Fruit fly (Drosophila melanogaster) whole organism, adult: ENCODE data around the gene rush.
A peak's percentile ranks its signal among the peaks of the same experiment; 100 is the strongest.

ENCODE experiments used
- CG11617 ChIP-seq: fragments of 200-800 bp; sonication (Bioruptor generic); optimal IDR thresholded peaks from 2 replicates; lab custom pipeline; 2017; ENCODE audit warnings: mild to moderate bottlenecking, missing biosample characterization, missing genetic modification reagents, missing genetic modification characterization
- CG12768 ChIP-seq: fragments of 200-800 bp; sonication (Bioruptor generic); optimal IDR thresholded peaks from 2 replicates; lab custom pipeline; 2017; ENCODE audit warnings: missing biosample characterization, missing genetic modification characterization, mild to moderate bottlenecking, moderate library complexity, missing genetic modification reagents
- CG14711 ChIP-seq: fragments of 200-800 bp; sonication (Bioruptor generic); optimal IDR thresholded peaks from 2 replicates; lab custom pipeline; 2018; ENCODE audit warnings: missing biosample characterization, mild to moderate bottlenecking, missing genetic modification characterization, moderate library complexity
- CG1620 ChIP-seq: fragments of 200-800 bp; sonication (Bioruptor generic); optimal IDR thresholded peaks from 2 replicates; lab custom pipeline; 2016; ENCODE audit warnings: missing biosample characterization, missing genetic modification characterization
- CG33017 ChIP-seq: fragments of 200-800 bp; sonication (Bioruptor generic); optimal IDR thresholded peaks from 2 replicates; lab custom pipeline; 2018; ENCODE audit warnings: missing biosample characterization, mild to moderate bottlenecking, missing genetic modification characterization, moderate library complexity
- CG5204 ChIP-seq: fragments of 200-800 bp; sonication (Bioruptor generic); optimal IDR thresholded peaks from 2 replicates; lab custom pipeline; 2016; ENCODE audit warnings: missing biosample characterization, missing genetic modification characterization
- CG7045 ChIP-seq: fragments of 200-800 bp; sonication (Bioruptor generic); optimal IDR thresholded peaks from 2 replicates; lab custom pipeline; 2017; ENCODE audit warnings: missing biosample characterization, mild to moderate bottlenecking, missing genetic modification characterization
- CG7101 ChIP-seq: fragments of 200-800 bp; sonication (Bioruptor generic); optimal IDR thresholded peaks from 2 replicates; lab custom pipeline; 2018; ENCODE audit warnings: missing biosample characterization, mild to moderate bottlenecking, missing genetic modification characterization, moderate library complexity
- Clk ChIP-seq: fragments of 200-800 bp; sonication (Bioruptor generic); optimal IDR thresholded peaks from 2 replicates; lab custom pipeline; 2017; ENCODE audit warnings: missing biosample characterization, missing genetic modification characterization
- Crg-1 ChIP-seq: fragments of 200-800 bp; sonication (Bioruptor generic); optimal IDR thresholded peaks from 2 replicates; lab custom pipeline; 2016; ENCODE audit warnings: missing biosample characterization, missing genetic modification characterization
- Hr96 ChIP-seq: fragments of 200-800 bp; sonication (Bioruptor generic); optimal IDR thresholded peaks from 2 replicates; lab custom pipeline; 2016; ENCODE audit warnings: missing biosample characterization, missing genetic modification characterization
- Mnt ChIP-seq: fragments of 200-800 bp; sonication (Bioruptor generic); optimal IDR thresholded peaks from 2 replicates; lab custom pipeline; 2016; ENCODE audit warnings: missing biosample characterization, mild to moderate bottlenecking, missing genetic modification characterization
- bab1 ChIP-seq: fragments of 200-800 bp; sonication (Bioruptor generic); optimal IDR thresholded peaks from 3 replicates; lab custom pipeline; 2019; ENCODE audit warnings: missing biosample characterization, mild to moderate bottlenecking, missing genetic modification characterization, moderate library complexity
- cic ChIP-seq: fragments of 200-800 bp; sonication (Bioruptor generic); optimal IDR thresholded peaks from 2 replicates; lab custom pipeline; 2017; ENCODE audit warnings: missing biosample characterization, mild to moderate bottlenecking, missing genetic modification characterization, moderate library complexity
- cnc ChIP-seq, 2 experiments: fragments of >200 bp; optimal IDR thresholded peaks; 2 replicates each; lab custom pipeline; 2017
- kay ChIP-seq: fragments of 200-800 bp; sonication (Bioruptor generic); peaks from one replicate; lab custom pipeline; 2016; ENCODE audit warnings: missing biosample characterization, missing genetic modification characterization, borderline replicate concordance
- ovo ChIP-seq: fragments of 200-800 bp; sonication (Bioruptor generic); optimal IDR thresholded peaks from 2 replicates; lab custom pipeline; 2016; ENCODE audit warnings: missing biosample characterization, missing genetic modification characterization
- pad ChIP-seq: fragments of 200-800 bp; sonication (Bioruptor generic); optimal IDR thresholded peaks from 3 replicates; lab custom pipeline; 2017; ENCODE audit warnings: missing biosample characterization, missing genetic modification characterization, mild to moderate bottlenecking, moderate library complexity, missing genetic modification reagents
- tj ChIP-seq: fragments of 200-800 bp; sonication (Bioruptor generic); optimal IDR thresholded peaks from 3 replicates; lab custom pipeline; 2017; ENCODE audit warnings: missing biosample characterization, mild to moderate bottlenecking, missing genetic modification characterization, moderate library complexity
- toe ChIP-seq: fragments of 200-800 bp; sonication (Bioruptor generic); optimal IDR thresholded peaks from 2 replicates; lab custom pipeline; 2016; ENCODE audit warnings: missing biosample characterization, missing genetic modification characterization

rush gene

DNA sequence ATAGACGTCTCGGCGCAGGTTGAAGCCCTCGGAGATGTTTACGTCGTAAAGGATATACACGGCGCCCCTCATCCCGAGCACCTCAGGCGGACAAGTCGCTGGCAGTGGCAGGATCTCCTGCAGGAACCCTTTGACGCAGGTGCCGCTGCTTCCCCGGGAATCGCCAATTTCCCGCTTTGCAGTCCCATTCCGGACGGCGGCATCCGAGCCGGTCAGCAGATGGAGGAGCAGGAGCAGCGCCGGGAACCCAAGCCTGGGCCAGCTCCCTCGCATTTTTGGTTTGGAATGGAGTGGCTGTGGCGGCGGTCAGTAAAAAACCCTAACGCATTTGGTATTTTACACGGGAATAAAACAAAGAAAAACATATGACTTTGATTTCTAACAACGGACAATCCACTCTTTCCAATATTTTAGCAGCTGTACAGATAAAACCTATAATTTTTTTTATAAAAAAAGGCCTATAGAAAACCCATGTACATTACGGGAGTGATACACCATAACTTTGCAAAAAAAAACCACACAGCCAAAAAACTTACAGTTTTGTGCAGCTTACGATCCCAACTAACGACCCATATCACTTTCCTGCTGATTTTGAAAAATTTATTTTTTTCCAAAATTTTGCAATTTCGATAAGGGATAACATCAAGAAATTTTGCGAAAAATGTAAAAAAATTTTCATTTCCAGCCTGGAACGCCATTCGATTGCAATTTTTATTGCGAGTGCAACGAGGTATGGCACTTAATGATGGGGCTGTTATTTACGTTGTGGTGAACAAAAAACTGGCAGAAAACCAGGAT, 12.4 kb upstream of the rush start, which contains the start of the genes O-fut2 and CG14777:
Gene O-fut2 (minus strand): TSS at position 290 of the 798 bp plus-strand sequence.
Gene CG14777 (plus strand): TSS at position 428 of the 798 bp plus-strand sequence.
- TF ChIP-seq cnc (optimal IDR thresholded peaks at IDR 0.05; lab: Kevin White, UChicago) (no peak), kay (GFP tag; lab: Kevin White, UChicago) (no peak), toe (GFP tag; lab: Kevin White, UChicago) (no peak), bab1 (GFP tag; lab: Kevin White, UChicago) (no peak), CG33017 (no peak), Mnt (GFP tag; lab: Kevin White, UChicago) (no peak), CG1620 (GFP tag; lab: Kevin White, UChicago) (no peak), CG5204 (no peak), Crg-1 (GFP tag; lab: Kevin White, UChicago) (no peak)

DNA sequence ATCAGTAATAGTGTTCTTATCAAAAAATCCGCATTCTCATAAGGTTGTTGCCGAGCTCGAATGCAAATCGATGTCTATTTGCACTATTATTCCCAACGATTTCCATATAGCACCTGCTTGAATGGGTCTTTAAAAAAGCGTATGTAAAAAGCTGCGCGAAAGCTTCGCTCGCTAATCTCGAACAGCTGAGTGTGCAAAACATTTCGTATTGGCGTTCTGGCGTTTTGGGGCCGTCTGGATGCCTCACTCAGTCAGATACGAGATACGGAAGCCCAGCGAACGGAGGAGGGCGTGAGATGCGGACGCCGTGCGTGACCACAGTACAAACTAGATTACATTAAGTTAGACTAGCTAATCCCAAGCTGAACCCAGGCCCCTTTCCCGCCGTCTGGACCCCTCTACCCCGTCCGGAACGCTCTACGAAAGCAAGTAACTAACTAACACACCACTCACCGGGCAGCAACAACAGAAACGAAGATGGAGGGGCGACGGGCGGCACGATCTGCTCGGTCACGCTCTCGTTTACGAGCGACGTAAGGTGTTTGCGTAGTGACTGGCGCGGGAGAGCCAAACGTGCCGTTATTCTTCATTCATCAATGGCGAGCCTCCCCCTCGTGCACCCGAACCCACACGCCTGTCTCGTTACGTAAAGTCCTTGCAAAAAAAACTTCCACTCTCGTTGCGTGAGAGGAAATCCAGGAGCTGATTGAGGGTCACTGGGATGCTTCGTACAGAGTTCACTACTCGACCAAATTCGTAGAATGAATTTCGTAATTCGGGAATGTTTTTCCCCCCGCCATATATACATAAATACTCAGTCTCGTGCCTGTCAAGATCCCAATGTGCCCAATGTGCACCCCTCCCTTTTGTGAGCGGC, 11.6 kb upstream of the rush start:
- TF ChIP-seq CG1620 (GFP tag; lab: Kevin White, UChicago) (no peak), cic (GFP tag; lab: Kevin White, UChicago) (peak; percentile 99), Mnt (GFP tag; lab: Kevin White, UChicago) (peak; percentile 89), Clk (GFP tag; lab: Kevin White, UChicago) (no peak), bab1 (GFP tag; lab: Kevin White, UChicago) (peak; percentile 6), CG33017 (no peak), toe (GFP tag; lab: Kevin White, UChicago) (no peak), cnc (optimal IDR thresholded peaks at IDR 0.05; lab: Kevin White, UChicago) (peak; percentile 65 to 93), CG12768 (GFP tag; lab: Kevin White, UChicago) (peak; percentile 17), ovo (peak; percentile 68), CG5204 (no peak), pad (GFP tag; lab: Kevin White, UChicago) (peak; percentile 73), Hr96 (peak; percentile 52), CG7101 (tag; lab: Kevin White, UChicago) (peak; percentile 10), kay (GFP tag; lab: Kevin White, UChicago) (no peak), tj (GFP tag; lab: Kevin White, UChicago) (peak; percentile 94), CG11617 (GFP tag; lab: Kevin White, UChicago) (peak; percentile 25)

DNA sequence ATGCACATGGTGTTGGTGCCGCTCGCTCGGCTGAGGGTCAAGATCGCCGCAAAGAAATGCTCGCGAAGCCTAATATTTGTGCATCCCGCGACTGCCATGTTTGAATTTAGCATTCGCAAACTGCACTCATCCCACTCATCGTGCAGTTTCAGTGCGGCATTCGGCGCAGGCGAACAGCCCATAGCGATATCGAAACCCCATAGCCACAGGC, 11.1 kb upstream of the rush start, which contains the start of gene CG14778:
Gene CG14778 (plus strand): TSS at position 112 of the 211 bp plus-strand sequence.
- TF ChIP-seq toe (GFP tag; lab: Kevin White, UChicago) (no peak), ovo (no peak), Mnt (GFP tag; lab: Kevin White, UChicago) (no peak)

DNA sequence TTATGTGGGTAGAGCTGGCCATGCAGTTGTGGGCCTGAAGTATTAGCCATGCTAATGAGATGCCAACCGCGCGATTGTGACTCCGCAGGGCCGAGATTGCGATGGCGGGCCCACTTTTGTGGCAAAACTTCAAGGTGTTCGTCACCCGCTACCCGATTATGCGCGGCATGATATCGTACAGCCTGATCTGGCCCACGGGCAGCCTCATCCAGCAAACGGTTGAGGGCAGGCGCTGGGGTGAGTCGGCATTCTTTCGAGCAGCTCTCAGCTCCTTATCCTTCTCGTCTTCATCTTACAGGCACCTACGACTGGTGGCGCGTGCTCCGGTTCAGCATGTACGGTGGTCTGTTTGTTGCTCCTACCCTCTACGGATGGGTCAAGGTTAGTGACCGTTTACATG, 8.6 kb upstream of the rush start, which contains the start of gene CG32808:
Gene CG32808 (minus strand): TSS at position 101 of the 400 bp plus-strand sequence.
- no peak for TF ChIP-seq CG33017

DNA sequence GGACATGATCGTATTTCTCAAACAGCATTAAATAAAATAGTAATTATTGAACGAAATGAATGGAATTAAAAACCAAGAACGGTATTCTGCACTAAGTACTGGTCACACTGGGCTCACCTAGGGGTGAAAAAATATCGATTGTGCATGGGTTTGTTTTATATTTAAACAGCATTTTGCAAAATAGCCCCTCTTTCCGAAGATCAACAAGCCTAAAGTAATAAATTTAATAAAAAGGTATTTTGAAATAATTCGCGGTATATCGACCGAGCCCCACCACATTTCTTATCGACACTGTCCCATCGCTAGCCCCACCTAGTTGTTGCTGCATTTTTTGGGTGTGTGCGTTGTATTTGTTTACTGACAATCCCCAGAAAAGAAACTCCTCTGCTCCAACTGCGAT, 7.8 kb upstream of the rush start, which contains the start of gene pck:
Gene pck (plus strand): TSS at position 105 of the 400 bp plus-strand sequence.
- no peak for TF ChIP-seq CG7045 (GFP tag; lab: Kevin White, UChicago)
- TF ChIP-seq CG7101 (tag; lab: Kevin White, UChicago): peak; percentile 54
- TF ChIP-seq Hr96: peak; percentile 81
- peak; percentile 60 for TF ChIP-seq toe (GFP tag; lab: Kevin White, UChicago)
- peak; percentile 66 for TF ChIP-seq CG11617 (GFP tag; lab: Kevin White, UChicago)
- no peak for TF ChIP-seq CG12768 (GFP tag; lab: Kevin White, UChicago)
- no peak for TF ChIP-seq Clk (GFP tag; lab: Kevin White, UChicago)
- no peak for TF ChIP-seq cnc (optimal IDR thresholded peaks at IDR 0.05; lab: Kevin White, UChicago)
- TF ChIP-seq tj (GFP tag; lab: Kevin White, UChicago): peak; percentile 36
- peak; percentile 10 for TF ChIP-seq CG33017
- TF ChIP-seq CG14711 (tag; lab: Kevin White, UChicago): peak; percentile 68
- TF ChIP-seq ovo: peak; percentile 78
- TF ChIP-seq bab1 (GFP tag; lab: Kevin White, UChicago): peak; percentile 56
- peak; percentile 56 for TF ChIP-seq pad (GFP tag; lab: Kevin White, UChicago)
- TF ChIP-seq kay (GFP tag; lab: Kevin White, UChicago): no peak
- no peak for TF ChIP-seq CG5204
- TF ChIP-seq Mnt (GFP tag; lab: Kevin White, UChicago): peak; percentile 86
- TF ChIP-seq CG1620 (GFP tag; lab: Kevin White, UChicago): peak; percentile 77
- TF ChIP-seq Crg-1 (GFP tag; lab: Kevin White, UChicago): peak; percentile 57
- no peak for TF ChIP-seq cic (GFP tag; lab: Kevin White, UChicago)

DNA sequence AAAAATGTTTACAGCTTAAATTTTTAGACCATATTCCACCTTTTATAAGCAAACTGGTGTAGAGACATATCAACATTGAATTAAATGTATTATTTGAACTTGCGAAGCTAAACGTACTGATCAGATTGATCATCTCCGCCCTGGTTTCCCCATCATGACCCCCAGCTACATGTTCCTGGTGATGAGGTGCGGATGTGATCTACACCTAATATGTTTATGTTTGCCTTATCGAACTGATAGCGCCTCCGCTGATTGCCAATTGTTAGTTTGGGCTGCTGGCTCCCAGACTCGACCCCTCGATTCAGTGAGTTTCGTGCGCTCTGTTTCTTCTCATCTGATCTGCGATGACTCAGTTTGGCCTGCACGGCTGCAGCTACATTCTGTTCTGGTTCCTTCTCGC, 6.1 kb upstream of the rush start, which contains the start of gene CG14780:
Gene CG14780 (plus strand): TSS at position 301 of the 400 bp plus-strand sequence.
- TF ChIP-seq cnc (optimal IDR thresholded peaks at IDR 0.05; lab: Kevin White, UChicago) (no peak), Hr96 (no peak), tj (GFP tag; lab: Kevin White, UChicago) (no peak), CG14711 (tag; lab: Kevin White, UChicago) (no peak), cic (GFP tag; lab: Kevin White, UChicago) (no peak), kay (GFP tag; lab: Kevin White, UChicago) (no peak), CG11617 (GFP tag; lab: Kevin White, UChicago) (no peak), CG7101 (tag; lab: Kevin White, UChicago) (no peak), ovo (no peak), toe (GFP tag; lab: Kevin White, UChicago) (no peak), CG5204 (no peak), Crg-1 (GFP tag; lab: Kevin White, UChicago) (no peak), CG7045 (GFP tag; lab: Kevin White, UChicago) (no peak), CG12768 (GFP tag; lab: Kevin White, UChicago) (no peak), Clk (GFP tag; lab: Kevin White, UChicago) (no peak), CG33017 (no peak), CG1620 (GFP tag; lab: Kevin White, UChicago) (no peak)
